Worm (Caenorhabditis elegans): ENCODE data around the gene spp-6.

spp-6 gene

ce11 chrX:7311870-7312269 is 5.3 kb upstream of the spp-6 start:
- TF ChIP-seq unc-3 (GFP tag; conservative IDR thresholded peaks at IDR 0.05) (no peak), unc-3 (tag; optimal IDR thresholded peaks at IDR 0.05) (no peak), tbx-2 (tag; optimal IDR thresholded peaks at IDR 0.05) (no peak), eyg-1 (tag; optimal IDR thresholded peaks at IDR 0.05) (no peak), sox-2 (GFP tag; IDR thresholded peaks at IDR 0.05) (no peak), pha-4 (tag; optimal IDR thresholded peaks at IDR 0.05) (no peak), lin-11 (tag; optimal IDR thresholded peaks at IDR 0.05) (no peak), hlh-8 (tag; optimal IDR thresholded peaks at IDR 0.05) (no peak), ref-2 (tag; optimal IDR thresholded peaks at IDR 0.05) (no peak), ttx-3 (tag; optimal IDR thresholded peaks at IDR 0.05) (no peak), hlh-30 (tag; optimal IDR thresholded peaks at IDR 0.05; ENCODE audit: insufficient read depth) (no peak), ceh-45 (GFP tag; IDR thresholded peaks at IDR 0.05) (no peak), ceh-14 (tag; optimal IDR thresholded peaks at IDR 0.05) (no peak), hlh-6 (tag; optimal IDR thresholded peaks at IDR 0.05) (no peak), ztf-16 (tag; optimal IDR thresholded peaks at IDR 0.05) (no peak), fax-1 (tag; optimal IDR thresholded peaks at IDR 0.05) (no peak)

DNA sequence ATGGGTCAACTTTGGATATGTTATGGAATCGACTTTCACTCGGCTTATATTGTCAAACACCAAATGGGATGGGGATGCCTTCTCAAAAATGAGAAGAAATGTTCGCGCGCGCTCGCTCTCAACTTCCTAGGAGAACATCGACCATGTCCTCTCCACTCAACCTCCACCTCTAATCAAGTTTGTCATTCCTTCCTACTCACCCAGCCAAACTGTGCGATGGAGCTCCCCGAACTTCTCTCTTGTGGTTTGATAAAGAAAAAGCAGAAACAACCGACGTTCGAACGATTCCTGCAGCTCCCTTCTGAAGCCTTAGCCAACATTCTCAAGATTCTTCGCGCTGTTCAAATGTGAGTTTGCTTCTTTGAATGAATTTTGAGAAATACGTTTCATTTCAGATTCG is 3.9 kb upstream of the spp-6 start:
- TF ChIP-seq ceh-48 (tag; optimal IDR thresholded peaks at IDR 0.05), result no peak
- no peak for TF ChIP-seq nfya-1 (tag; optimal IDR thresholded peaks at IDR 0.05)
- TF ChIP-seq tbx-7 (tag; optimal IDR thresholded peaks at IDR 0.05), result no peak
- no peak for TF ChIP-seq ceh-2 (tag; optimal IDR thresholded peaks at IDR 0.05)

DNA sequence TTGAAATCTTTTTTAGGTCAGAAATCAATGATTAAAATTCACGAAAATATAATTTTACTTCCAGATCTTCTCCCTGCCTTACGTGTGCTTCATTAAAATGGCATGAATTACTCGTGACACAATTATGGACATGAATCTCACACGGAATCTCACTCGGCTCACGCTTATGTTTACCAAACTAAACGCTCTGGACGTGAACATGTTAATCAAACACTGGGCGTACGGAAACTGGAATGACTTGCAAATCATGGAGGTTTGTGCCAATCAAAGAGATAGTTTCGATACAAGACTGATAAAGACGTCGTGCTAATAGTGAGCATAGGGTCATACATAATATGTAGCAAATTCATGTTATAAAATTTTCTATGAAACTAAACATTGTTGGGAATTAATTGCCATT is 2.6 kb upstream of the spp-6 start:
- TF ChIP-seq hlh-30 (tag; optimal IDR thresholded peaks at IDR 0.05; ENCODE audit: insufficient read depth) (no peak), unc-55 (GFP tag; optimal IDR thresholded peaks at IDR 0.05) (no peak), pat-9 (tag; optimal IDR thresholded peaks at IDR 0.05) (no peak), ceh-34 (tag; optimal IDR thresholded peaks at IDR 0.05) (no peak), ceh-9 (tag; optimal IDR thresholded peaks at IDR 0.05) (no peak), eyg-1 (tag; optimal IDR thresholded peaks at IDR 0.05) (no peak), fkh-6 (tag; optimal IDR thresholded peaks at IDR 0.05) (no peak), ceh-24 (tag; optimal IDR thresholded peaks at IDR 0.05) (no peak)

- TF ChIP-seq ceh-9 (tag; optimal IDR thresholded peaks at IDR 0.05) (no peak), elt-2 (tag; optimal IDR thresholded peaks at IDR 0.05) (peak; percentile 10)
Observed at ce11 chrX:7315329-7315728, 1.8 kb upstream of the spp-6 start, which contains the start of gene spp-3. Gene spp-3, minus strand, starts transcription at chrX:7315353.

ce11 chrX:7318639-7319038 is 1.5 kb downstream of the spp-6 start, which contains the start of gene spp-4:
Gene spp-4, minus strand, starts transcription at chrX:7318756.
- TF ChIP-seq pha-2 (tag; optimal IDR thresholded peaks at IDR 0.05) (no peak), rnt-1 (tag; optimal IDR thresholded peaks at IDR 0.05) (no peak), ceh-6 (GFP tag; optimal IDR thresholded peaks at IDR 0.05) (no peak), ceh-14 (tag; optimal IDR thresholded peaks at IDR 0.05) (no peak), pha-4 (tag; optimal IDR thresholded peaks at IDR 0.05) (no peak), fkh-10 (GFP tag; optimal IDR thresholded peaks at IDR 0.05) (no peak), mec-3 (tag; optimal IDR thresholded peaks at IDR 0.05; ENCODE audit: borderline replicate concordance) (no peak), ahr-1 (tag; optimal IDR thresholded peaks at IDR 0.05) (no peak), gmeb-2 (tag; optimal IDR thresholded peaks at IDR 0.05) (no peak), eyg-1 (tag; optimal IDR thresholded peaks at IDR 0.05) (no peak), F13H6.1 (tag; optimal IDR thresholded peaks at IDR 0.05) (no peak), tbx-7 (tag; optimal IDR thresholded peaks at IDR 0.05) (no peak), elt-2 (tag; optimal IDR thresholded peaks at IDR 0.05) (no peak), C08G9.2 (tag; optimal IDR thresholded peaks at IDR 0.05) (no peak), nhr-232 (tag; optimal IDR thresholded peaks at IDR 0.05) (no peak), tbx-2 (tag; optimal IDR thresholded peaks at IDR 0.05) (no peak), ceh-24 (tag; optimal IDR thresholded peaks at IDR 0.05) (no peak), lim-6 (tag; optimal IDR thresholded peaks at IDR 0.05) (no peak)

Data from whole organism, late embryonic.